Worm (Caenorhabditis elegans) whole organism, mixed stage, embryonic: ENCODE data around the gene efk-1.

Experiments used
- ceh-39 ChIP-seq: fragments of 150-350 bp; optimal IDR thresholded peaks from 2 replicates; lab custom pipeline; 2014; ENCODE audit warnings: missing biosample characterization, missing genetic modification characterization
- elt-3 ChIP-seq: fragments of 150-350 bp; optimal IDR thresholded peaks from 2 replicates; lab custom pipeline; 2014; ENCODE audit warnings: missing biosample characterization, missing genetic modification characterization
- flh-1 ChIP-seq: fragments of 200-800 bp; sonication (Bioruptor generic); optimal IDR thresholded peaks from 2 replicates; lab custom pipeline; 2018; ENCODE audit warnings: mild to moderate bottlenecking, missing genetic modification characterization, moderate library complexity, missing compliant biosample characterization
- lin-32 ChIP-seq: fragments of 200-800 bp; sonication (Bioruptor generic); optimal IDR thresholded peaks from 2 replicates; lab custom pipeline; 2018; ENCODE audit warnings: mild to moderate bottlenecking, missing genetic modification characterization, missing compliant biosample characterization
- lsy-2 ChIP-seq: fragments of 150-350 bp; optimal IDR thresholded peaks from 2 replicates; lab custom pipeline; 2014; ENCODE audit warnings: missing biosample characterization, missing genetic modification characterization
- mls-2 ChIP-seq: sonication (generic microtip); optimal IDR thresholded peaks from 2 replicates; lab custom pipeline; 2016; ENCODE audit warnings: mild to moderate bottlenecking, missing genetic modification characterization, moderate library complexity, missing compliant biosample characterization
- nhr-12 ChIP-seq: fragments of 150-350 bp; optimal IDR thresholded peaks from 2 replicates; lab custom pipeline; 2014; ENCODE audit warnings: missing biosample characterization, missing genetic modification characterization
- nhr-237 ChIP-seq: fragments of 150-350 bp; optimal IDR thresholded peaks from 2 replicates; lab custom pipeline; 2014; ENCODE audit warnings: missing biosample characterization, missing genetic modification characterization
- nhr-76 ChIP-seq: sonication (generic microtip); optimal IDR thresholded peaks from 2 replicates; lab custom pipeline; 2017; ENCODE audit warnings: missing biosample characterization, missing genetic modification characterization
- sem-2 ChIP-seq: fragments of 200-800 bp; sonication (Bioruptor generic); optimal IDR thresholded peaks from 2 replicates; lab custom pipeline; 2018; ENCODE audit warnings: mild to moderate bottlenecking, missing genetic modification characterization, missing compliant biosample characterization
- snpc-4 ChIP-seq: fragments of 150-350 bp; optimal IDR thresholded peaks from 2 replicates; lab custom pipeline; 2014; ENCODE audit warnings: missing biosample characterization, missing genetic modification characterization
- unc-39 ChIP-seq: fragments of 150-350 bp; optimal IDR thresholded peaks from 2 replicates; lab custom pipeline; 2014; ENCODE audit warnings: missing biosample characterization, missing genetic modification characterization
- zip-8 ChIP-seq: fragments of 150-350 bp; optimal IDR thresholded peaks from 2 replicates; lab custom pipeline; 2014; ENCODE audit warnings: missing biosample characterization, missing genetic modification characterization
- ztf-11 ChIP-seq: fragments of 150-350 bp; optimal IDR thresholded peaks from 2 replicates; lab custom pipeline; 2014; ENCODE audit warnings: missing biosample characterization, missing genetic modification characterization

DNA sequence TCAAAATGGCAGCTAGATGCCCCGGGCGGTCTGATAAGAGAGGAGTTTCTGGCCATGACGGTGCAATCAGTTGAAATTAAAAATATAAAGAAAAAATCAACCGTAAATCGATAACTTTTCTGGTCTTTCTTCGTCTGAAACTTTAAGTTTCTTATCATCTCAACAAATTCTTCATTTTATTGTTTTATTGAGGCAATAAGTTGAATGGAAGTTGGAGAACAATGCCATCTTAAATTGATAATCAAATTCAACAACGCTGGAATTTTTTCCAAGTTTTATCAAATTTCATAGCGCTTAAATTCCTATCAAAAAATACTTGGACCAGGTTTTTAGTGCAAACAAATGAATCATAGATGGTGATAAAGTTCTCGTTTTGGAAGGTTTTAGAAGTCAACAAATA lies 51.4 kb downstream of the efk-1 start:
- TF ChIP-seq ceh-39 (tag; lab: Kevin White, UChicago): no peak
- no peak for TF ChIP-seq elt-3 (tag; lab: Kevin White, UChicago)
- TF ChIP-seq lsy-2 (tag; lab: Kevin White, UChicago): no peak
- TF ChIP-seq ztf-11 (tag; lab: Kevin White, UChicago): no peak
- no peak for TF ChIP-seq sem-2 (GFP tag; lab: Kevin White, UChicago)
- no peak for TF ChIP-seq nhr-237 (tag; lab: Kevin White, UChicago)
- TF ChIP-seq snpc-4 (tag; lab: Kevin White, UChicago): no peak
- TF ChIP-seq nhr-76 (tag; lab: Kevin White, UChicago): no peak
- TF ChIP-seq flh-1: no peak
- TF ChIP-seq mls-2: no peak
- TF ChIP-seq nhr-12 (tag; lab: Kevin White, UChicago): no peak
- no peak for TF ChIP-seq zip-8 (tag; lab: Kevin White, UChicago)
- no peak for TF ChIP-seq lin-32
- no peak for TF ChIP-seq unc-39
